Fruit fly (Drosophila melanogaster) whole organism, embryonic: ENCODE data around the gene Pisd.
A peak's percentile ranks its signal among the peaks of the same experiment; 100 is the strongest.

Source experiments
- Abd-B ChIP-seq: fragments of 200-800 bp; sonication (Bioruptor generic); optimal IDR thresholded peaks from 2 replicates; lab custom pipeline; 2018; ENCODE audit warnings: missing biosample characterization, mild to moderate bottlenecking, missing genetic modification characterization, moderate library complexity
- Atf3 ChIP-seq: fragments of 200-800 bp; sonication (Bioruptor generic); optimal IDR thresholded peaks from 3 replicates; lab custom pipeline; 2016; ENCODE audit warnings: missing biosample characterization, missing genetic modification characterization
- B-H1 ChIP-seq: fragments of 200-800 bp; sonication (Bioruptor generic); IDR thresholded peaks from 3 replicates; pipeline ENCODE4 v1.3.6; 2022; ENCODE audit warnings: missing biosample characterization, missing genetic modification characterization
- BEAF-32 ChIP-seq: fragments of 200-800 bp; sonication (Bioruptor generic); optimal IDR thresholded peaks from 3 replicates; lab custom pipeline; 2017; ENCODE audit warnings: missing biosample characterization, missing genetic modification characterization, mild to moderate bottlenecking, moderate library complexity, missing genetic modification reagents
- CG10462 ChIP-seq: fragments of 200-800 bp; sonication (Bioruptor generic); optimal IDR thresholded peaks from 2 replicates; lab custom pipeline; 2016; ENCODE audit warnings: missing biosample characterization, missing genetic modification characterization
- CG10565 ChIP-seq: fragments of 200-800 bp; sonication (Bioruptor generic); optimal IDR thresholded peaks from 3 replicates; lab custom pipeline; 2016; ENCODE audit warnings: missing biosample characterization, mild to moderate bottlenecking, missing genetic modification characterization
- CG10979 ChIP-seq: fragments of 200-800 bp; sonication (Bioruptor generic); optimal IDR thresholded peaks from 2 replicates; lab custom pipeline; 2018; ENCODE audit warnings: missing biosample characterization, mild to moderate bottlenecking, missing genetic modification characterization, moderate library complexity
- CG12236 ChIP-seq: fragments of 200-800 bp; sonication (Bioruptor generic); optimal IDR thresholded peaks from 2 replicates; lab custom pipeline; 2016; ENCODE audit warnings: missing biosample characterization, missing genetic modification characterization
- CG14050 ChIP-seq: fragments of 200-800 bp; sonication (Bioruptor generic); IDR thresholded peaks from 3 replicates; pipeline ENCODE4 v1.3.6; 2022; ENCODE audit warnings: missing biosample characterization, missing genetic modification characterization
- CG15073 ChIP-seq: fragments of 200-800 bp; sonication (Bioruptor generic); optimal IDR thresholded peaks from 2 replicates; lab custom pipeline; 2016; ENCODE audit warnings: missing biosample characterization, missing genetic modification characterization
- CG15479 ChIP-seq: fragments of 200-800 bp; sonication (Bioruptor generic); optimal IDR thresholded peaks from 3 replicates; lab custom pipeline; 2019; ENCODE audit warnings: missing biosample characterization, mild to moderate bottlenecking, missing genetic modification characterization, moderate library complexity
- CG17612 ChIP-seq: fragments of 200-800 bp; sonication (Bioruptor generic); IDR thresholded peaks from 2 replicates; pipeline ENCODE4 v1.3.6; 2022; ENCODE audit warnings: missing biosample characterization, missing genetic modification characterization
- CG2120 ChIP-seq: fragments of 200-800 bp; sonication (Bioruptor generic); optimal IDR thresholded peaks from 3 replicates; lab custom pipeline; 2016; ENCODE audit warnings: missing biosample characterization, missing genetic modification characterization
- CG30431 ChIP-seq: fragments of 200-800 bp; sonication (Bioruptor generic); optimal IDR thresholded peaks from 2 replicates; lab custom pipeline; 2017; ENCODE audit warnings: missing biosample characterization, missing genetic modification characterization
- CG33557 ChIP-seq: fragments of 200-800 bp; sonication (Bioruptor generic); optimal IDR thresholded peaks from 2 replicates; lab custom pipeline; 2019; ENCODE audit warnings: missing biosample characterization, mild to moderate bottlenecking, missing genetic modification characterization, moderate library complexity
- CG34224 ChIP-seq: fragments of 200-800 bp; sonication (Bioruptor generic); IDR thresholded peaks from 3 replicates; pipeline ENCODE4 v1.3.6; 2022; ENCODE audit warnings: missing biosample characterization, missing genetic modification characterization; ENCODE audit not compliant: partially characterized antibody
- CG3726 ChIP-seq: fragments of 200-800 bp; sonication (Bioruptor generic); IDR thresholded peaks from 3 replicates; pipeline ENCODE4, ENCODE4 v1.3.6; 2022; ENCODE audit warnings: missing biosample characterization, missing genetic modification characterization
- CG3838 ChIP-seq: fragments of 200-800 bp; sonication (Bioruptor generic); optimal IDR thresholded peaks from 3 replicates; lab custom pipeline; 2016; ENCODE audit warnings: missing biosample characterization, missing genetic modification characterization
- CG43689 ChIP-seq: fragments of 200-800 bp; sonication (Bioruptor generic); IDR thresholded peaks from 2 replicates; pipeline ENCODE4 v1.3.6; 2022; ENCODE audit warnings: missing biosample characterization, missing genetic modification characterization
- CG7839 ChIP-seq: fragments of 200-800 bp; sonication (Bioruptor generic); optimal IDR thresholded peaks from 3 replicates; lab custom pipeline; 2018; ENCODE audit warnings: missing biosample characterization, mild to moderate bottlenecking, missing genetic modification characterization, moderate library complexity
- CHES-1-like ChIP-seq: fragments of 200-800 bp; sonication (Bioruptor generic); optimal IDR thresholded peaks from 2 replicates; lab custom pipeline; 2016; ENCODE audit warnings: missing biosample characterization, missing genetic modification characterization
- Chrac-16 ChIP-seq: fragments of 200-800 bp; sonication (Bioruptor generic); optimal IDR thresholded peaks from 3 replicates; lab custom pipeline; 2016; ENCODE audit warnings: missing biosample characterization, missing genetic modification characterization
- Dbx ChIP-seq: fragments of 200-800 bp; sonication (Bioruptor generic); IDR thresholded peaks from 3 replicates; pipeline ENCODE4 v1.3.6; 2022; ENCODE audit warnings: missing biosample characterization, missing genetic modification characterization
- Gsc ChIP-seq: fragments of 200-800 bp; sonication (Bioruptor generic); IDR thresholded peaks from 2 replicates; pipeline ENCODE4 v1.3.6; 2022; ENCODE audit warnings: missing biosample characterization, missing genetic modification characterization
- Hr78 ChIP-seq, 2 experiments: fragments of 200-800 bp in 1 of 2; fragments of >200 bp in 1 of 2; sonication (Bioruptor generic) in 1 of 2; optimal IDR thresholded peaks; 2 replicates each; lab custom pipeline; 2017 to 2019; ENCODE audit warnings: missing biosample characterization in 2 of 2, missing genetic modification characterization in 2 of 2, mild to moderate bottlenecking in 1 of 2, moderate library complexity in 1 of 2
- Mad ChIP-seq: fragments of 200-800 bp; sonication (Bioruptor generic); optimal IDR thresholded peaks from 2 replicates; lab custom pipeline; 2016; ENCODE audit warnings: missing biosample characterization, missing genetic modification characterization
- Mrtf ChIP-seq: fragments of 200-800 bp; sonication (Bioruptor generic); IDR thresholded peaks from 3 replicates; pipeline ENCODE4 v1.3.6; 2022; ENCODE audit warnings: missing biosample characterization, missing genetic modification characterization
- NK7.1 ChIP-seq: fragments of 200-800 bp; sonication (Bioruptor generic); optimal IDR thresholded peaks from 3 replicates; lab custom pipeline; 2016; ENCODE audit warnings: missing biosample characterization, missing genetic modification characterization
- Neu2 ChIP-seq: fragments of 200-800 bp; sonication (Bioruptor generic); optimal IDR thresholded peaks from 3 replicates; lab custom pipeline; 2016; ENCODE audit warnings: missing biosample characterization, missing genetic modification characterization, borderline replicate concordance
- Poxn ChIP-seq: fragments of 200-800 bp; sonication (Bioruptor generic); IDR thresholded peaks from 2 replicates; pipeline ENCODE4 v1.3.6; 2022; ENCODE audit warnings: missing biosample characterization, missing genetic modification characterization
- Rfx ChIP-seq: fragments of 200-800 bp; sonication (Bioruptor generic); IDR thresholded peaks from 2 replicates; pipeline ENCODE4 v1.3.6; 2022; ENCODE audit warnings: missing biosample characterization, missing genetic modification characterization
- Six4 ChIP-seq: fragments of 200-800 bp; sonication (Bioruptor generic); optimal IDR thresholded peaks from 2 replicates; lab custom pipeline; 2016; ENCODE audit warnings: missing biosample characterization, missing genetic modification characterization
- ac ChIP-seq: fragments of 200-800 bp; sonication (Bioruptor generic); optimal IDR thresholded peaks from 3 replicates; lab custom pipeline; 2017; ENCODE audit warnings: missing biosample characterization, mild to moderate bottlenecking, missing genetic modification characterization
- bab2 ChIP-seq: fragments of 200-800 bp; sonication (Bioruptor generic); optimal IDR thresholded peaks from 2 replicates; lab custom pipeline; 2016; ENCODE audit warnings: missing biosample characterization, missing genetic modification characterization
- bbx ChIP-seq: fragments of 200-800 bp; sonication (Bioruptor generic); IDR thresholded peaks from 2 replicates; pipeline ENCODE4 v1.3.6; 2022; ENCODE audit warnings: missing biosample characterization, missing genetic modification characterization; ENCODE audit not compliant: partially characterized antibody
- chif ChIP-seq, 2 experiments: fragments of 200-800 bp; sonication (Bioruptor generic); optimal IDR thresholded peaks; 3 replicates each; lab custom pipeline; 2016; ENCODE audit warnings: missing biosample characterization in 2 of 2, missing genetic modification characterization in 2 of 2
- corto ChIP-seq: fragments of 200-800 bp; sonication (Bioruptor generic); optimal IDR thresholded peaks from 2 replicates; lab custom pipeline; 2016; ENCODE audit warnings: missing biosample characterization, mild to moderate bottlenecking, missing genetic modification characterization, moderate library complexity
- ems ChIP-seq: fragments of 200-800 bp; sonication (Bioruptor generic); optimal IDR thresholded peaks from 3 replicates; lab custom pipeline; 2016; ENCODE audit warnings: missing biosample characterization, missing genetic modification characterization
- h ChIP-seq: fragments of >200 bp; optimal IDR thresholded peaks from 2 replicates; lab custom pipeline; 2017
- ind ChIP-seq: fragments of 200-800 bp; sonication (Bioruptor generic); optimal IDR thresholded peaks from 3 replicates; lab custom pipeline; 2016; ENCODE audit warnings: missing biosample characterization, missing genetic modification characterization
- insv ChIP-seq, 2 experiments: fragments of 200-800 bp; sonication (Bioruptor generic); optimal IDR thresholded peaks; 3 replicates each; lab custom pipeline; 2016 to 2018; ENCODE audit warnings: missing biosample characterization in 2 of 2, missing genetic modification characterization in 2 of 2
- kni ChIP-seq: fragments of 200-800 bp; sonication (Bioruptor generic); optimal IDR thresholded peaks from 3 replicates; lab custom pipeline; 2017; ENCODE audit warnings: mild to moderate bottlenecking, missing biosample characterization, missing genetic modification reagents, missing genetic modification characterization
- lilli ChIP-seq: fragments of 200-800 bp; sonication (Bioruptor generic); optimal IDR thresholded peaks from 3 replicates; lab custom pipeline; 2016; ENCODE audit warnings: missing biosample characterization, missing genetic modification characterization
- lola ChIP-seq, 3 experiments: fragments of >200 bp in 2 of 3; fragments of 200-800 bp in 1 of 3; sonication (Bioruptor generic) in 1 of 3; optimal IDR thresholded peaks; 2 replicates each; lab custom pipeline; 2017 to 2019; ENCODE audit warnings: missing biosample characterization in 3 of 3, missing genetic modification characterization in 3 of 3, mild to moderate bottlenecking in 1 of 3, moderate library complexity in 1 of 3
- nom ChIP-seq: fragments of 200-800 bp; sonication (Bioruptor generic); optimal IDR thresholded peaks from 2 replicates; lab custom pipeline; 2017; ENCODE audit warnings: missing biosample characterization, missing genetic modification characterization, mild to moderate bottlenecking, moderate library complexity, missing genetic modification reagents
- pho ChIP-seq: fragments of 200-800 bp; sonication (Bioruptor generic); optimal IDR thresholded peaks from 2 replicates; lab custom pipeline; 2016; ENCODE audit warnings: missing biosample characterization, missing genetic modification characterization
- slp2 ChIP-seq: fragments of 200-800 bp; sonication (Bioruptor generic); optimal IDR thresholded peaks from 2 replicates; lab custom pipeline; 2016; ENCODE audit warnings: missing biosample characterization, missing genetic modification characterization
- zfh2 ChIP-seq: fragments of 200-800 bp; sonication (Bioruptor generic); optimal IDR thresholded peaks from 2 replicates; lab custom pipeline; 2016; ENCODE audit warnings: missing biosample characterization, missing genetic modification characterization

Pisd gene

dm6 chr3R:24099039-24100026 is 48.8 kb downstream of the Pisd start (continued):
- TF ChIP-seq Hr78 (GFP tag; optimal IDR thresholded peaks at IDR 0.05; lab: Kevin White, UChicago), result peak in 1 of 2 experiments; percentile 73
- TF ChIP-seq Mrtf (GFP tag; lab: Robert Waterston, UW), result peak; percentile 81
- peak; percentile 85 for TF ChIP-seq B-H1 (GFP tag; lab: Robert Waterston, UW)
- TF ChIP-seq corto (GFP tag; lab: Kevin White, UChicago), result peak; percentile 32
- TF ChIP-seq CG33557 (GFP tag; lab: Kevin White, UChicago), result no peak
- TF ChIP-seq Atf3 (GFP tag; lab: Kevin White, UChicago), result peak; percentile 58
- no peak for TF ChIP-seq CG34224
- TF ChIP-seq ind (GFP tag; lab: Kevin White, UChicago), result peak; percentile 82
- peak; percentile 73 for TF ChIP-seq Mad (GFP tag; lab: Kevin White, UChicago)
- TF ChIP-seq CG10979 (tag; lab: Kevin White, UChicago), result peak; percentile 76
- no peak for TF ChIP-seq CG10565
- TF ChIP-seq nom (GFP tag; lab: Kevin White, UChicago), result no peak
- peak; percentile 74 for TF ChIP-seq pho (GFP tag; lab: Kevin White, UChicago)
- TF ChIP-seq Dbx (GFP tag; lab: Robert Waterston, UW), result peak; percentile 87
- TF ChIP-seq h (lab: Kevin White, UChicago), result no peak
- TF ChIP-seq CG3838 (GFP tag; lab: Kevin White, UChicago), result no peak
- no peak for TF ChIP-seq bbx (GFP tag; lab: Robert Waterston, UW)
- TF ChIP-seq Abd-B (GFP tag; lab: Kevin White, UChicago), result peak; percentile 80
- peak in 1 of 3 experiments; percentile 52 for TF ChIP-seq lola (GFP tag; optimal IDR thresholded peaks at IDR 0.05; lab: Kevin White, UChicago)
- peak; percentile 76 for TF ChIP-seq zfh2 (GFP tag; lab: Kevin White, UChicago)
- TF ChIP-seq CG2120 (GFP tag; lab: Kevin White, UChicago), result peak; percentile 90
- no peak for TF ChIP-seq BEAF-32 (GFP tag; lab: Kevin White, UChicago)
- TF ChIP-seq bab2 (GFP tag; lab: Kevin White, UChicago), result peak; percentile 85
- TF ChIP-seq CG15479 (GFP tag; lab: Kevin White, UChicago), result no peak
- peak; percentile 33 for TF ChIP-seq CG12236 (GFP tag; lab: Kevin White, UChicago)
- TF ChIP-seq Rfx, result peak; percentile 89
- TF ChIP-seq ems, result peak; percentile 70
- TF ChIP-seq CG7839 (tag; lab: Kevin White, UChicago), result peak; percentile 85
- TF ChIP-seq kni, result no peak
- peak; percentile 44; the same call in 1 of the 2 replicates for TF ChIP-seq CG43689 (GFP tag; lab: Robert Waterston, UW)
- TF ChIP-seq insv (GFP tag; optimal IDR thresholded peaks at IDR 0.05; lab: Kevin White, UChicago), result no peak
- peak; percentile 65 for TF ChIP-seq slp2 (GFP tag; lab: Kevin White, UChicago)
- TF ChIP-seq CG14050 (GFP tag; lab: Robert Waterston, UW), result peak; percentile 76
- peak; percentile 43; the same call in 1 of the 2 replicates for TF ChIP-seq Gsc (GFP tag; lab: Robert Waterston, UW)
- peak; percentile 84 to 89 for TF ChIP-seq chif (GFP tag; optimal IDR thresholded peaks at IDR 0.05; lab: Kevin White, UChicago)
- peak; percentile 78 for TF ChIP-seq CHES-1-like (GFP tag; lab: Kevin White, UChicago)
- peak; percentile 62 for TF ChIP-seq Six4 (GFP tag; lab: Kevin White, UChicago)
- peak; percentile 18 for TF ChIP-seq CG10462 (GFP tag; lab: Kevin White, UChicago)
- TF ChIP-seq CG15073 (GFP tag; lab: Kevin White, UChicago), result no peak
- TF ChIP-seq CG3726 (GFP tag; lab: Robert Waterston, UW), result peak; percentile 84
- no peak for TF ChIP-seq Neu2 (GFP tag; lab: Kevin White, UChicago)
- TF ChIP-seq ac, result peak; percentile 16
- TF ChIP-seq NK7.1 (GFP tag; lab: Kevin White, UChicago), result peak; percentile 69
- TF ChIP-seq lilli (GFP tag; lab: Kevin White, UChicago), result peak; percentile 86
- TF ChIP-seq CG30431 (GFP tag; lab: Kevin White, UChicago), result peak; percentile 69
- peak; percentile 44; the same call in 1 of the 2 replicates for TF ChIP-seq Poxn (GFP tag; lab: Robert Waterston, UW)
- TF ChIP-seq CG17612, result no peak
- TF ChIP-seq Chrac-16, result peak; percentile 80
